Worm (Caenorhabditis elegans): Measurements from ENCODE around the gene tiar-2.
A peak's percentile ranks its signal among the peaks of the same experiment; 100 is the strongest.

The tiar-2 gene

ce11 chrII:12760497-12760896 is 8.0 kb upstream of the tiar-2 start, which contains the start of gene cnp-2:
Gene cnp-2, plus strand, starts transcription at chrII:12760797.
- no peak for TF ChIP-seq che-1 (tag; optimal IDR thresholded peaks at IDR 0.05)
- TF ChIP-seq sox-2 (GFP tag; IDR thresholded peaks at IDR 0.05): no peak
- no peak for TF ChIP-seq ceh-34 (tag; optimal IDR thresholded peaks at IDR 0.05)
- TF ChIP-seq hlh-8 (tag; optimal IDR thresholded peaks at IDR 0.05): no peak
- no peak for TF ChIP-seq dmd-4 (tag; optimal IDR thresholded peaks at IDR 0.05; ENCODE audit: borderline replicate concordance)
- TF ChIP-seq sox-4 (tag; optimal IDR thresholded peaks at IDR 0.05): no peak
- TF ChIP-seq ceh-6 (GFP tag; optimal IDR thresholded peaks at IDR 0.05): no peak
- no peak for TF ChIP-seq hlh-13 (GFP tag; optimal IDR thresholded peaks at IDR 0.05)
- TF ChIP-seq eyg-1 (tag; optimal IDR thresholded peaks at IDR 0.05): no peak
- no peak for TF ChIP-seq odd-2 (tag; optimal IDR thresholded peaks at IDR 0.05)
- TF ChIP-seq ceh-22 (tag; optimal IDR thresholded peaks at IDR 0.05): no peak
- no peak for TF ChIP-seq fkh-6 (tag; optimal IDR thresholded peaks at IDR 0.05)
- TF ChIP-seq ceh-45 (GFP tag; IDR thresholded peaks at IDR 0.05): no peak
- TF ChIP-seq rnt-1 (tag; optimal IDR thresholded peaks at IDR 0.05): no peak
- no peak for TF ChIP-seq ceh-2 (tag; optimal IDR thresholded peaks at IDR 0.05)
- no peak for TF ChIP-seq T23F11.4 (GFP tag; optimal IDR thresholded peaks at IDR 0.05)
- no peak for TF ChIP-seq ceh-19 (GFP tag; optimal IDR thresholded peaks at IDR 0.05)
- no peak for TF ChIP-seq gmeb-2 (tag; optimal IDR thresholded peaks at IDR 0.05)
- TF ChIP-seq unc-42 (tag; optimal IDR thresholded peaks at IDR 0.05): no peak
- no peak for TF ChIP-seq ceh-30 (tag; optimal IDR thresholded peaks at IDR 0.05)

ce11 chrII:12764476-12764875 is 4.0 kb upstream of the tiar-2 start:
- TF ChIP-seq elt-2 (tag; optimal IDR thresholded peaks at IDR 0.05): no peak
- no peak for TF ChIP-seq F13H6.1 (tag; optimal IDR thresholded peaks at IDR 0.05)
- no peak for TF ChIP-seq C08G9.2 (tag; optimal IDR thresholded peaks at IDR 0.05)
- TF ChIP-seq ceh-31 (tag; optimal IDR thresholded peaks at IDR 0.05): no peak
- peak; percentile 67 for TF ChIP-seq hlh-6 (tag; optimal IDR thresholded peaks at IDR 0.05)

ce11 chrII:12766443-12767188 is 1.9 kb upstream of the tiar-2 start:
- TF ChIP-seq ceh-48 (tag; optimal IDR thresholded peaks at IDR 0.05): peak; percentile 23
- TF ChIP-seq hlh-30 (tag; optimal IDR thresholded peaks at IDR 0.05; ENCODE audit: insufficient read depth): peak; percentile 30
- TF ChIP-seq ref-2 (tag; optimal IDR thresholded peaks at IDR 0.05): peak; percentile 5
- TF ChIP-seq ama-1 (optimal IDR thresholded peaks at IDR 0.05): no peak
- no peak for TF ChIP-seq hlh-8 (tag; optimal IDR thresholded peaks at IDR 0.05)

ce11 chrII:12767258-12767824 is 1.1 kb upstream of the tiar-2 start:
- TF ChIP-seq hlh-6 (tag; optimal IDR thresholded peaks at IDR 0.05) (peak; percentile 70), mec-3 (tag; optimal IDR thresholded peaks at IDR 0.05; ENCODE audit: borderline replicate concordance) (no peak), ama-1 (optimal IDR thresholded peaks at IDR 0.05) (no peak), pqm-1 (tag; optimal IDR thresholded peaks at IDR 0.05) (no peak), fax-1 (tag; optimal IDR thresholded peaks at IDR 0.05) (no peak), pha-4 (tag; optimal IDR thresholded peaks at IDR 0.05) (no peak), hlh-8 (tag; optimal IDR thresholded peaks at IDR 0.05) (no peak), pat-9 (tag; optimal IDR thresholded peaks at IDR 0.05) (no peak), pros-1 (tag; optimal IDR thresholded peaks at IDR 0.05) (no peak)

All from whole organism, late embryonic.